Worm (Caenorhabditis elegans) whole organism, mixed stage, embryonic: ENCODE results near the gene daf-7.

Source experiments
- lin-13 ChIP-seq: fragments of 150-350 bp; optimal IDR thresholded peaks from 2 replicates; lab custom pipeline; 2014; ENCODE audit warnings: missing biosample characterization, missing genetic modification characterization
- nhr-76 ChIP-seq: sonication (generic microtip); optimal IDR thresholded peaks from 2 replicates; lab custom pipeline; 2017; ENCODE audit warnings: missing biosample characterization, missing genetic modification characterization

DNA sequence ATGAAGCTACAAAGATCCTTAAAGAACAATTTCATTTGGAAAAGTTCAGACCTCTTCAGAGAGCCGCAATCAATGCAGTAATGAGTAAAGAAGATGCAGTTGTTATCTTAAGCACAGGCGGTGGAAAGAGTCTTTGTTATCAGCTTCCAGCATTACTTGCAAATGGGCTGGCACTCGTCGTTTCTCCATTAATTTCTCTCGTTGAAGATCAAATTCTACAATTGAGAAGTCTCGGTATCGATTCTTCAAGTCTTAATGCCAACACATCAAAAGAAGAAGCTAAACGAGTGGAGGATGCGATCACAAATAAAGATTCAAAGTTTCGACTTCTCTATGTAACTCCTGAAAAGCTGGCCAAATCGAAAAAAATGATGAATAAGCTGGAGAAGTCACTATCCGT, 45.3 kb downstream of the daf-7 start:
- TF ChIP-seq nhr-76 (no peak), lin-13 (no peak)
